Worm (Caenorhabditis elegans) whole organism, L2 larva: ENCODE results near the gene T05H10.4.
A peak's percentile ranks its signal among the peaks of the same experiment; 100 is the strongest.

Experiments
- egl-27 ChIP-seq: sonication (generic microtip); optimal IDR thresholded peaks from 3 replicates; lab custom pipeline; 2017; ENCODE audit warnings: missing biosample characterization, missing genetic modification reagents, missing genetic modification characterization
- elt-3 ChIP-seq: sonication (generic microtip); optimal IDR thresholded peaks from 2 replicates; lab custom pipeline; 2017; ENCODE audit warnings: missing biosample characterization, missing genetic modification characterization
- fos-1 ChIP-seq: fragments of 150-350 bp; optimal IDR thresholded peaks from 2 replicates; lab custom pipeline; 2014; ENCODE audit warnings: missing biosample characterization, missing genetic modification characterization
- lin-13 ChIP-seq: fragments of 150-350 bp; optimal IDR thresholded peaks from 2 replicates; lab custom pipeline; 2014; ENCODE audit warnings: missing biosample characterization, missing genetic modification reagents, missing genetic modification characterization
- lin-39 ChIP-seq: fragments of 150-350 bp; optimal IDR thresholded peaks from 2 replicates; lab custom pipeline; 2014; ENCODE audit warnings: missing biosample characterization, missing genetic modification reagents, missing genetic modification characterization
- mab-5 ChIP-seq: fragments of 150-350 bp; optimal IDR thresholded peaks from 2 replicates; lab custom pipeline; 2014; ENCODE audit warnings: missing biosample characterization, missing genetic modification characterization
- mdl-1 ChIP-seq, 2 experiments: fragments of 150-350 bp in 1 of 2; sonication (generic microtip) in 1 of 2; optimal IDR thresholded peaks; 2 replicates each; lab custom pipeline; 2017; ENCODE audit warnings: missing biosample characterization in 2 of 2, missing genetic modification characterization in 2 of 2
- sem-4 ChIP-seq: fragments of 150-350 bp; optimal IDR thresholded peaks from 2 replicates; lab custom pipeline; 2014; ENCODE audit warnings: missing biosample characterization, missing genetic modification reagents, missing genetic modification characterization
- unc-62 ChIP-seq: fragments of 150-350 bp; optimal IDR thresholded peaks from 2 replicates; lab custom pipeline; 2014; ENCODE audit warnings: missing biosample characterization, missing genetic modification reagents, missing genetic modification characterization

- TF ChIP-seq mab-5 (tag; lab: Kevin White, UChicago) (no peak), mdl-1 (tag; optimal IDR thresholded peaks at IDR 0.05; lab: Kevin White, UChicago) (no peak), fos-1 (peak; percentile 1), unc-62 (GFP tag; lab: Kevin White, UChicago) (no peak), lin-13 (GFP tag; lab: Kevin White, UChicago) (no peak), lin-39 (no peak), egl-27 (tag; lab: Kevin White, UChicago) (no peak), sem-4 (tag; lab: Kevin White, UChicago) (no peak), elt-3 (tag; lab: Kevin White, UChicago) (no peak)
Measured at ce11 chrII:8015483-8015938, 37.4 kb upstream of the T05H10.4 start.
